Fruit fly (Drosophila melanogaster) whole organism, adult: ENCODE data around the gene Zw10.
A peak's percentile ranks its signal among the peaks of the same experiment; 100 is the strongest.

Experiments used
- CG11617 ChIP-seq: fragments of 200-800 bp; sonication (Bioruptor generic); optimal IDR thresholded peaks from 2 replicates; lab custom pipeline; 2017; ENCODE audit warnings: mild to moderate bottlenecking, missing biosample characterization, missing genetic modification reagents, missing genetic modification characterization
- CG12768 ChIP-seq: fragments of 200-800 bp; sonication (Bioruptor generic); optimal IDR thresholded peaks from 2 replicates; lab custom pipeline; 2017; ENCODE audit warnings: missing biosample characterization, missing genetic modification characterization, mild to moderate bottlenecking, moderate library complexity, missing genetic modification reagents
- CG14711 ChIP-seq: fragments of 200-800 bp; sonication (Bioruptor generic); optimal IDR thresholded peaks from 2 replicates; lab custom pipeline; 2018; ENCODE audit warnings: missing biosample characterization, mild to moderate bottlenecking, missing genetic modification characterization, moderate library complexity
- CG1620 ChIP-seq: fragments of 200-800 bp; sonication (Bioruptor generic); optimal IDR thresholded peaks from 2 replicates; lab custom pipeline; 2016; ENCODE audit warnings: missing biosample characterization, missing genetic modification characterization
- CG33017 ChIP-seq: fragments of 200-800 bp; sonication (Bioruptor generic); optimal IDR thresholded peaks from 2 replicates; lab custom pipeline; 2018; ENCODE audit warnings: missing biosample characterization, mild to moderate bottlenecking, missing genetic modification characterization, moderate library complexity
- CG5204 ChIP-seq: fragments of 200-800 bp; sonication (Bioruptor generic); optimal IDR thresholded peaks from 2 replicates; lab custom pipeline; 2016; ENCODE audit warnings: missing biosample characterization, missing genetic modification characterization
- CG7045 ChIP-seq: fragments of 200-800 bp; sonication (Bioruptor generic); optimal IDR thresholded peaks from 2 replicates; lab custom pipeline; 2017; ENCODE audit warnings: missing biosample characterization, mild to moderate bottlenecking, missing genetic modification characterization
- CG7101 ChIP-seq: fragments of 200-800 bp; sonication (Bioruptor generic); optimal IDR thresholded peaks from 2 replicates; lab custom pipeline; 2018; ENCODE audit warnings: missing biosample characterization, mild to moderate bottlenecking, missing genetic modification characterization, moderate library complexity
- Clk ChIP-seq: fragments of 200-800 bp; sonication (Bioruptor generic); optimal IDR thresholded peaks from 2 replicates; lab custom pipeline; 2017; ENCODE audit warnings: missing biosample characterization, missing genetic modification characterization
- Crg-1 ChIP-seq: fragments of 200-800 bp; sonication (Bioruptor generic); optimal IDR thresholded peaks from 2 replicates; lab custom pipeline; 2016; ENCODE audit warnings: missing biosample characterization, missing genetic modification characterization
- Hr96 ChIP-seq: fragments of 200-800 bp; sonication (Bioruptor generic); optimal IDR thresholded peaks from 2 replicates; lab custom pipeline; 2016; ENCODE audit warnings: missing biosample characterization, missing genetic modification characterization
- Mnt ChIP-seq: fragments of 200-800 bp; sonication (Bioruptor generic); optimal IDR thresholded peaks from 2 replicates; lab custom pipeline; 2016; ENCODE audit warnings: missing biosample characterization, mild to moderate bottlenecking, missing genetic modification characterization
- bab1 ChIP-seq: fragments of 200-800 bp; sonication (Bioruptor generic); optimal IDR thresholded peaks from 3 replicates; lab custom pipeline; 2019; ENCODE audit warnings: missing biosample characterization, mild to moderate bottlenecking, missing genetic modification characterization, moderate library complexity
- cic ChIP-seq: fragments of 200-800 bp; sonication (Bioruptor generic); optimal IDR thresholded peaks from 2 replicates; lab custom pipeline; 2017; ENCODE audit warnings: missing biosample characterization, mild to moderate bottlenecking, missing genetic modification characterization, moderate library complexity
- cnc ChIP-seq, 2 experiments: fragments of >200 bp; optimal IDR thresholded peaks; 2 replicates each; lab custom pipeline; 2017
- kay ChIP-seq: fragments of 200-800 bp; sonication (Bioruptor generic); peaks from one replicate; lab custom pipeline; 2016; ENCODE audit warnings: missing biosample characterization, missing genetic modification characterization, borderline replicate concordance
- ovo ChIP-seq: fragments of 200-800 bp; sonication (Bioruptor generic); optimal IDR thresholded peaks from 2 replicates; lab custom pipeline; 2016; ENCODE audit warnings: missing biosample characterization, missing genetic modification characterization
- pad ChIP-seq: fragments of 200-800 bp; sonication (Bioruptor generic); optimal IDR thresholded peaks from 3 replicates; lab custom pipeline; 2017; ENCODE audit warnings: missing biosample characterization, missing genetic modification characterization, mild to moderate bottlenecking, moderate library complexity, missing genetic modification reagents
- tj ChIP-seq: fragments of 200-800 bp; sonication (Bioruptor generic); optimal IDR thresholded peaks from 3 replicates; lab custom pipeline; 2017; ENCODE audit warnings: missing biosample characterization, mild to moderate bottlenecking, missing genetic modification characterization, moderate library complexity
- toe ChIP-seq: fragments of 200-800 bp; sonication (Bioruptor generic); optimal IDR thresholded peaks from 2 replicates; lab custom pipeline; 2016; ENCODE audit warnings: missing biosample characterization, missing genetic modification characterization

Gene Zw10

dm6 chrX:2636825-2637535 is 33.0 kb downstream of the Zw10 start:
- TF ChIP-seq CG11617 (GFP tag; lab: Kevin White, UChicago), result no peak
- no peak for TF ChIP-seq ovo (GFP tag; lab: Kevin White, UChicago)
- no peak for TF ChIP-seq CG5204
- no peak for TF ChIP-seq Crg-1
- no peak for TF ChIP-seq Clk (GFP tag; lab: Kevin White, UChicago)
- TF ChIP-seq CG12768 (GFP tag; lab: Kevin White, UChicago), result no peak
- TF ChIP-seq Hr96, result no peak
- TF ChIP-seq tj, result no peak
- no peak for TF ChIP-seq cic (GFP tag; lab: Kevin White, UChicago)
- no peak for TF ChIP-seq cnc (optimal IDR thresholded peaks at IDR 0.05; lab: Kevin White, UChicago)
- no peak for TF ChIP-seq kay (GFP tag; lab: Kevin White, UChicago)
- TF ChIP-seq toe (GFP tag; lab: Kevin White, UChicago), result no peak
- TF ChIP-seq CG14711 (tag; lab: Kevin White, UChicago), result no peak
- TF ChIP-seq CG1620, result no peak
- no peak for TF ChIP-seq pad

- TF ChIP-seq CG33017 (tag; lab: Kevin White, UChicago) (no peak), CG12768 (GFP tag; lab: Kevin White, UChicago) (no peak), CG7045 (GFP tag; lab: Kevin White, UChicago) (no peak), CG7101 (tag; lab: Kevin White, UChicago) (no peak), kay (GFP tag; lab: Kevin White, UChicago) (no peak), CG1620 (no peak), toe (GFP tag; lab: Kevin White, UChicago) (no peak), cic (GFP tag; lab: Kevin White, UChicago) (no peak), CG11617 (GFP tag; lab: Kevin White, UChicago) (no peak)
These were observed 33.9 kb downstream of the Zw10 start for dm6 chrX:2637914-2638313.

dm6 chrX:2638646-2639045 is 34.6 kb downstream of the Zw10 start:
- TF ChIP-seq Clk (GFP tag; lab: Kevin White, UChicago), result no peak
- no peak for TF ChIP-seq CG33017 (tag; lab: Kevin White, UChicago)
- TF ChIP-seq kay (GFP tag; lab: Kevin White, UChicago), result no peak
- TF ChIP-seq CG7101 (tag; lab: Kevin White, UChicago), result no peak
- TF ChIP-seq Crg-1, result no peak
- no peak for TF ChIP-seq CG5204
- no peak for TF ChIP-seq Mnt (GFP tag; lab: Kevin White, UChicago)
- no peak for TF ChIP-seq cic (GFP tag; lab: Kevin White, UChicago)
- TF ChIP-seq CG1620, result no peak
- no peak for TF ChIP-seq CG7045 (GFP tag; lab: Kevin White, UChicago)
- TF ChIP-seq CG14711 (tag; lab: Kevin White, UChicago), result no peak
- no peak for TF ChIP-seq cnc (optimal IDR thresholded peaks at IDR 0.05; lab: Kevin White, UChicago)
- TF ChIP-seq tj, result no peak

dm6 chrX:2642484-2643379 is 38.7 kb downstream of the Zw10 start:
- TF ChIP-seq tj (peak; percentile 75), CG33017 (tag; lab: Kevin White, UChicago) (no peak), CG1620 (no peak), Crg-1 (no peak), toe (GFP tag; lab: Kevin White, UChicago) (no peak), CG11617 (GFP tag; lab: Kevin White, UChicago) (peak; percentile 36), Clk (GFP tag; lab: Kevin White, UChicago) (no peak), bab1 (peak; percentile 1), kay (GFP tag; lab: Kevin White, UChicago) (no peak), CG14711 (tag; lab: Kevin White, UChicago) (no peak), CG7101 (tag; lab: Kevin White, UChicago) (peak; percentile 30), pad (peak; percentile 34), Mnt (GFP tag; lab: Kevin White, UChicago) (peak; percentile 34), CG5204 (no peak), CG7045 (GFP tag; lab: Kevin White, UChicago) (no peak), ovo (GFP tag; lab: Kevin White, UChicago) (no peak), CG12768 (GFP tag; lab: Kevin White, UChicago) (peak; percentile 23), Hr96 (no peak), cnc (optimal IDR thresholded peaks at IDR 0.05; lab: Kevin White, UChicago) (no peak), cic (GFP tag; lab: Kevin White, UChicago) (peak; percentile 21)

dm6 chrX:2645593-2645992 is 41.6 kb downstream of the Zw10 start:
- TF ChIP-seq ovo (GFP tag; lab: Kevin White, UChicago) (no peak), kay (GFP tag; lab: Kevin White, UChicago) (no peak)
